Worm (Caenorhabditis elegans) whole organism, mixed stage, embryonic: ENCODE measurements around the gene srg-26.

ENCODE experiments used
- M03D4.4 ChIP-seq: sonication (generic microtip); optimal IDR thresholded peaks from 2 replicates; lab custom pipeline; 2017; ENCODE audit warnings: mild to moderate bottlenecking, missing genetic modification characterization, missing compliant biosample characterization
- bed-3 ChIP-seq: fragments of 200-800 bp; sonication (Bioruptor generic); optimal IDR thresholded peaks from 3 replicates; lab custom pipeline; 2018; ENCODE audit warnings: mild to moderate bottlenecking, missing genetic modification characterization, moderate library complexity, missing compliant biosample characterization
- blmp-1 ChIP-seq: fragments of 150-350 bp; optimal IDR thresholded peaks from 2 replicates; lab custom pipeline; 2014; ENCODE audit warnings: missing biosample characterization, missing genetic modification characterization
- ceh-39 ChIP-seq: fragments of 150-350 bp; optimal IDR thresholded peaks from 2 replicates; lab custom pipeline; 2014; ENCODE audit warnings: missing biosample characterization, missing genetic modification characterization
- ceh-43 ChIP-seq: fragments of 200-800 bp; sonication (Bioruptor generic); optimal IDR thresholded peaks from 2 replicates; lab custom pipeline; 2018; ENCODE audit warnings: mild to moderate bottlenecking, missing genetic modification characterization, moderate library complexity, missing compliant biosample characterization
- ceh-83 ChIP-seq: fragments of 200-800 bp; sonication (Bioruptor generic); optimal IDR thresholded peaks from 2 replicates; lab custom pipeline; 2018; ENCODE audit warnings: mild to moderate bottlenecking, missing genetic modification characterization, missing compliant biosample characterization
- cnd-1 ChIP-seq: fragments of 200-800 bp; sonication (Bioruptor generic); optimal IDR thresholded peaks from 2 replicates; lab custom pipeline; 2018; ENCODE audit warnings: mild to moderate bottlenecking, missing genetic modification characterization, missing compliant biosample characterization
- drap-1 ChIP-seq: fragments of 200-800 bp; sonication (Bioruptor generic); optimal IDR thresholded peaks from 3 replicates; lab custom pipeline; 2018; ENCODE audit warnings: mild to moderate bottlenecking, missing genetic modification characterization, missing compliant biosample characterization
- elt-1 ChIP-seq: sonication (generic microtip); optimal IDR thresholded peaks from 2 replicates; lab custom pipeline; 2017; ENCODE audit warnings: missing genetic modification characterization, mild to moderate bottlenecking, missing compliant biosample characterization, antibody characterized with exemption, moderate library complexity, borderline replicate concordance; ENCODE audit not compliant: insufficient read depth
- elt-3 ChIP-seq: fragments of 150-350 bp; optimal IDR thresholded peaks from 2 replicates; lab custom pipeline; 2014; ENCODE audit warnings: missing biosample characterization, missing genetic modification characterization
- flh-1 ChIP-seq: fragments of 200-800 bp; sonication (Bioruptor generic); optimal IDR thresholded peaks from 2 replicates; lab custom pipeline; 2018; ENCODE audit warnings: mild to moderate bottlenecking, missing genetic modification characterization, moderate library complexity, missing compliant biosample characterization
- hlh-1 ChIP-seq: fragments of 150-350 bp; optimal IDR thresholded peaks from 2 replicates; lab custom pipeline; 2014; ENCODE audit warnings: missing biosample characterization, missing genetic modification reagents, missing genetic modification characterization
- lin-13 ChIP-seq: fragments of 150-350 bp; optimal IDR thresholded peaks from 2 replicates; lab custom pipeline; 2014; ENCODE audit warnings: missing biosample characterization, missing genetic modification characterization
- lsy-2 ChIP-seq: fragments of 150-350 bp; optimal IDR thresholded peaks from 2 replicates; lab custom pipeline; 2014; ENCODE audit warnings: missing biosample characterization, missing genetic modification characterization
- mab-5 ChIP-seq: fragments of 150-350 bp; optimal IDR thresholded peaks from 2 replicates; lab custom pipeline; 2014; ENCODE audit warnings: missing biosample characterization, missing genetic modification characterization
- mls-2 ChIP-seq: sonication (generic microtip); optimal IDR thresholded peaks from 2 replicates; lab custom pipeline; 2016; ENCODE audit warnings: mild to moderate bottlenecking, missing genetic modification characterization, moderate library complexity, missing compliant biosample characterization
- nhr-12 ChIP-seq: fragments of 150-350 bp; optimal IDR thresholded peaks from 2 replicates; lab custom pipeline; 2014; ENCODE audit warnings: missing biosample characterization, missing genetic modification characterization
- nhr-2 ChIP-seq: fragments of 150-350 bp; optimal IDR thresholded peaks from 2 replicates; lab custom pipeline; 2014; ENCODE audit warnings: missing biosample characterization, missing genetic modification characterization
- nhr-237 ChIP-seq: fragments of 150-350 bp; optimal IDR thresholded peaks from 2 replicates; lab custom pipeline; 2014; ENCODE audit warnings: missing biosample characterization, missing genetic modification characterization
- nhr-28 ChIP-seq: fragments of 150-350 bp; optimal IDR thresholded peaks from 2 replicates; lab custom pipeline; 2014; ENCODE audit warnings: missing biosample characterization, missing genetic modification characterization
- nhr-76 ChIP-seq: sonication (generic microtip); optimal IDR thresholded peaks from 2 replicates; lab custom pipeline; 2017; ENCODE audit warnings: missing biosample characterization, missing genetic modification characterization
- pha-4 ChIP-seq: fragments of 150-350 bp; optimal IDR thresholded peaks from 2 replicates; lab custom pipeline; 2018; ENCODE audit warnings: missing biosample characterization, missing genetic modification reagents, missing genetic modification characterization
- sem-2 ChIP-seq: fragments of 200-800 bp; sonication (Bioruptor generic); optimal IDR thresholded peaks from 2 replicates; lab custom pipeline; 2018; ENCODE audit warnings: mild to moderate bottlenecking, missing genetic modification characterization, missing compliant biosample characterization
- snpc-4 ChIP-seq: fragments of 150-350 bp; optimal IDR thresholded peaks from 2 replicates; lab custom pipeline; 2014; ENCODE audit warnings: missing biosample characterization, missing genetic modification characterization
- sptf-1 ChIP-seq: sonication (generic microtip); optimal IDR thresholded peaks from 2 replicates; lab custom pipeline; 2017; ENCODE audit warnings: mild to moderate bottlenecking, missing genetic modification characterization, moderate library complexity, missing compliant biosample characterization
- tbx-8 ChIP-seq: fragments of 200-800 bp; sonication (Bioruptor generic); optimal IDR thresholded peaks from 2 replicates; lab custom pipeline; 2018; ENCODE audit warnings: mild to moderate bottlenecking, missing genetic modification characterization, moderate library complexity, missing compliant biosample characterization
- unc-120 ChIP-seq: sonication (generic microtip); optimal IDR thresholded peaks from 2 replicates; lab custom pipeline; 2017; ENCODE audit warnings: missing genetic modification characterization, missing compliant biosample characterization; ENCODE audit not compliant: poor library complexity, severe bottlenecking
- unc-39 ChIP-seq: fragments of 150-350 bp; optimal IDR thresholded peaks from 2 replicates; lab custom pipeline; 2014; ENCODE audit warnings: missing biosample characterization, missing genetic modification characterization
- unc-62 ChIP-seq: fragments of 150-350 bp; optimal IDR thresholded peaks from 2 replicates; lab custom pipeline; 2014; ENCODE audit warnings: missing biosample characterization, missing genetic modification reagents, missing genetic modification characterization
- zip-8 ChIP-seq: fragments of 150-350 bp; optimal IDR thresholded peaks from 2 replicates; lab custom pipeline; 2014; ENCODE audit warnings: missing biosample characterization, missing genetic modification characterization
- ztf-11 ChIP-seq: fragments of 150-350 bp; optimal IDR thresholded peaks from 2 replicates; lab custom pipeline; 2014; ENCODE audit warnings: missing biosample characterization, missing genetic modification characterization

The srg-26 gene

DNA sequence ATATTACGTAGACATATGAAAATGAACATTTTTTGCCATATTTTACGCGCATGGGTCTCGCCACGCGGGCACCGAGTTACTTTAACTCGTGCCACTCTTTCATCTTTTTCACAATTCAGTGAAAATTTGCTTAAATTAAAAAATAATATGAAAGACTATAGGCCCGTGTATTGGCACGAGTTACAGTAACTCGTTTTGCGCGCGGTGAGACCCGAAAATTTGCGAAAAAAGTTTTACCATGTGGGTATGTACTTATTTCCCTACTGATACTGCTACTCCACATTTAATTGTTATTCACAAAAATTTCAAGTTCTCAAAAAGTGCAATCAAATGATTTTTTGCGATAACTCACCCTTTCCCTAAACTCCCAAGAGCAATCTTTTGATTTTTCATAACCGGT lies 33.3 kb upstream of the srg-26 start:
- TF ChIP-seq ceh-39 (tag; lab: Kevin White, UChicago), result no peak
- TF ChIP-seq tbx-8 (GFP tag; lab: Kevin White, UChicago), result no peak
- no peak for TF ChIP-seq unc-120
- TF ChIP-seq lsy-2 (tag; lab: Kevin White, UChicago), result no peak
- TF ChIP-seq sptf-1 (tag; lab: Kevin White, UChicago), result no peak
- TF ChIP-seq lin-13 (tag; lab: Kevin White, UChicago), result no peak
- no peak for TF ChIP-seq flh-1 (GFP tag; lab: Kevin White, UChicago)
- no peak for TF ChIP-seq nhr-237
- TF ChIP-seq hlh-1 (tag; lab: Kevin White, UChicago), result no peak
- TF ChIP-seq blmp-1, result no peak
- no peak for TF ChIP-seq nhr-28 (tag; lab: Kevin White, UChicago)
- TF ChIP-seq bed-3 (GFP tag; lab: Kevin White, UChicago), result no peak
- TF ChIP-seq snpc-4 (tag; lab: Kevin White, UChicago), result no peak
- TF ChIP-seq unc-62, result no peak
- no peak for TF ChIP-seq drap-1 (GFP tag; lab: Kevin White, UChicago)
- no peak for TF ChIP-seq elt-3 (tag; lab: Kevin White, UChicago)
- no peak for TF ChIP-seq ceh-83 (GFP tag; lab: Kevin White, UChicago)
- no peak for TF ChIP-seq ceh-43 (GFP tag; lab: Kevin White, UChicago)

DNA sequence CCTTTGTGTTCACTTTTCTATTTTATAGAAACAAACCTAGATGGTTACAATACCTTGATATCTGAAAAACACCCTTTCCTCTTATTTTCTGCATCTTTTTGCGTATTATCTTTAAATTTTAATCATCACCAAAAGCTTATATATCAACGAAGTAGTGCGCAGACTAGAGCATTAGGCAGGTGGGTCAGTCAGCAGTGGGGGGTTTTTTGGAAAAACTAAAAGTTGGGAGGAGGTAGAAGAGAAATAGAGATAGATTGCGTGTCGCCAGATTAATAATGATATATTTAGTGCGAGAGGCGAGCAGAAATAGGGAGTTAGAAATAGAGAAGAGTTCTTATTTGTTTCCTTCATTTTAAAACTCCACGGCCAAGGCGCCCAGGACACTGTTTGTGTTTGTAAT lies 29.8 kb upstream of the srg-26 start:
- TF ChIP-seq nhr-76 (tag; lab: Kevin White, UChicago) (no peak), zip-8 (tag; lab: Kevin White, UChicago) (no peak), tbx-8 (GFP tag; lab: Kevin White, UChicago) (no peak), hlh-1 (tag; lab: Kevin White, UChicago) (no peak), ztf-11 (tag; lab: Kevin White, UChicago) (no peak), ceh-39 (tag; lab: Kevin White, UChicago) (no peak), nhr-12 (tag; lab: Kevin White, UChicago) (no peak), unc-39 (tag; lab: Kevin White, UChicago) (no peak), lsy-2 (tag; lab: Kevin White, UChicago) (no peak), mls-2 (tag; lab: Kevin White, UChicago) (no peak), bed-3 (GFP tag; lab: Kevin White, UChicago) (no peak)
- TF ChIP-seq, all 35 proteins: peak for 0

DNA sequence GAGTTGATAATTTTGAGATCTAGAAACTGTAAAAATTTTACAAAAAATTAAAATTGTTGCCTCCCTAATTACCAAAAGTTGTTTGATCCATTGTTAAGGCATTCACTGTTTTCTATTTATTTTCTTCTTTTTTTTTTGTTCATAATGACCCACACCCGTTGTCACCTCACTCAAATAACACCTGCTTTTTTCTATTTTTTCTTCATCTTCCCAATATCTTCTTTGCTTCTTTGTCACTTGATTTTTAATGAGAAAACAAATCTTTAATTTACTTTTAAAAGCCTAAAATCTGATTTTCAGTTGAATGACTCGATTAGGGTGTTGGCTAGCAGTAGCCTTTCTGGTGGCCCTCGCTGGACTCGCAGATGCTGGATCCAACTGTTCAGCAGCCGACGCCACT lies 27.7 kb upstream of the srg-26 start, which contains the start of gene ncx-2:
Gene ncx-2 (plus strand): TSS at position 301 of the 400 bp plus-strand sequence.
- TF ChIP-seq M03D4.4 (tag; lab: Kevin White, UChicago) (no peak), flh-1 (GFP tag; lab: Kevin White, UChicago) (no peak), unc-62 (no peak), nhr-76 (tag; lab: Kevin White, UChicago) (no peak), sptf-1 (tag; lab: Kevin White, UChicago) (no peak), lin-13 (tag; lab: Kevin White, UChicago) (no peak), nhr-2 (tag; lab: Kevin White, UChicago) (no peak), unc-120 (no peak), lsy-2 (tag; lab: Kevin White, UChicago) (no peak), sem-2 (GFP tag; lab: Kevin White, UChicago) (no peak), mls-2 (tag; lab: Kevin White, UChicago) (no peak), nhr-12 (tag; lab: Kevin White, UChicago) (no peak), ztf-11 (tag; lab: Kevin White, UChicago) (no peak), ceh-43 (GFP tag; lab: Kevin White, UChicago) (no peak), blmp-1 (no peak), pha-4 (tag; lab: Kevin White, UChicago) (no peak), nhr-237 (no peak), unc-39 (tag; lab: Kevin White, UChicago) (no peak), elt-1 (tag; lab: Kevin White, UChicago) (no peak)

DNA sequence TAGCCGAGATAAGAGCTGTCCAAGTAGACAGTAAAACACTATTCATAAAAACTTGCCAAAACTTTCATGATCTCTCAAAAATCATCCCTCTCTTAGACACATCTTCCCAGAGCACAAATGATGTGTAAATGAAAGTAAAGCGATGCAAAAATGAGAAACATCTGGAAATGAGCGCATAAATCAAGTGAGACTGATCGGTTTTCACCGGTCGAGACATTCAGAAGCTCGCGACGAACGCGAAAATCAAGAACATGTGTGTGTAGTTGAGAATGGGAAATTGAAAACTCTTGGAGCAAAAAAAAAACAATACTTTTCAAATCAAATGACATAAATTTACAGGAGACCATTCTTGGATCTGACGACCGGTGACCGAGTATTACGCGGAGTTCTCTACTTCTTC lies 26.7 kb upstream of the srg-26 start:
- TF ChIP-seq elt-1 (tag; lab: Kevin White, UChicago), result no peak
- TF ChIP-seq nhr-28 (tag; lab: Kevin White, UChicago), result no peak
- no peak for TF ChIP-seq mab-5

DNA sequence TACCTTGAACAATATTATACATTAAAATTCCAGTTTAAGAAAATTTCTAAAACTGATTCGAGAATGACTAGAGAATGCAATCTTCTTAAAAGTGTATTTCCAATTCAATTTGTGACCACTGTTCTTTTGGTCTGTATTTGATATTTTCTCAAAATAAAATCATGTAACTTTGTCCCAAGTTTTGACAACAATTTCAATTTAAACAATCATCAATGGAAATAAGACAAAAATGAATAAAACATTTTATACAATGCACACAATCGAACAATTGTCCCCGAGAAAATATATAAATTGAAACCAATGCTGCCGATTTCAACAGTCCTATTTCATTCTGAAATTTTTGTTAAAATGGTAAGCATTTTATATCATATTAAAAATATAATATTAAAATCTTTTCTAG lies 19.4 kb upstream of the srg-26 start, which contains the start of gene C10G8.4:
Gene C10G8.4 (plus strand): TSS at position 301 of the 400 bp plus-strand sequence.
- TF ChIP-seq mab-5, result no peak
- no peak for TF ChIP-seq flh-1 (GFP tag; lab: Kevin White, UChicago)
- no peak for TF ChIP-seq cnd-1 (tag; lab: Kevin White, UChicago)
- TF ChIP-seq blmp-1, result no peak
- TF ChIP-seq nhr-12 (tag; lab: Kevin White, UChicago), result no peak
- TF ChIP-seq nhr-28 (tag; lab: Kevin White, UChicago), result no peak
